Worm (Caenorhabditis elegans) whole organism, L1 larva: Measurements from ENCODE around the gene F36G3.2.

Experiments used
- C34B4.2 ChIP-seq: sonication (generic microtip); optimal IDR thresholded peaks from 2 replicates; lab custom pipeline; 2017; ENCODE audit warnings: mild to moderate bottlenecking, missing genetic modification characterization, missing compliant biosample characterization
- Y116A8C.19 ChIP-seq: sonication (generic microtip); optimal IDR thresholded peaks from 2 replicates; lab custom pipeline; 2016; ENCODE audit warnings: missing compliant biosample characterization, missing genetic modification characterization, borderline replicate concordance
- alr-1 ChIP-seq: fragments of 200-800 bp; sonication (Bioruptor generic); optimal IDR thresholded peaks from 2 replicates; lab custom pipeline; 2018; ENCODE audit warnings: borderline replicate concordance, mild to moderate bottlenecking, missing genetic modification characterization, missing compliant biosample characterization
- blmp-1 ChIP-seq: fragments of 150-350 bp; optimal IDR thresholded peaks from 2 replicates; lab custom pipeline; 2014; ENCODE audit warnings: missing biosample characterization, missing genetic modification characterization
- ceh-63 ChIP-seq: fragments of 200-800 bp; sonication (Bioruptor generic); optimal IDR thresholded peaks from 2 replicates; lab custom pipeline; 2018; ENCODE audit warnings: mild to moderate bottlenecking, missing genetic modification characterization, missing compliant biosample characterization
- ceh-82 ChIP-seq, 3 experiments: fragments of 150-350 bp in 1 of 3; sonication (generic microtip) in 2 of 3; optimal IDR thresholded peaks; 2 replicates each; lab custom pipeline; 2014 to 2017; ENCODE audit warnings: missing biosample characterization in 3 of 3, missing genetic modification characterization in 3 of 3
- ceh-90 ChIP-seq: sonication (generic microtip); optimal IDR thresholded peaks from 2 replicates; lab custom pipeline; 2016; ENCODE audit warnings: missing genetic modification characterization, missing compliant biosample characterization
- ces-1 ChIP-seq: fragments of 150-350 bp; optimal IDR thresholded peaks from 2 replicates; lab custom pipeline; 2014; ENCODE audit warnings: missing biosample characterization, missing genetic modification reagents, missing genetic modification characterization
- dpl-1 ChIP-seq, 3 experiments: fragments of 150-350 bp in 2 of 3; sonication (generic microtip) in 1 of 3; optimal IDR thresholded peaks; 2 replicates each; lab custom pipeline; 2014 to 2017; ENCODE audit warnings: missing biosample characterization in 3 of 3, missing genetic modification characterization in 3 of 3, missing genetic modification reagents in 3 of 3
- efl-1 ChIP-seq, 4 experiments: fragments of 150-350 bp; optimal IDR thresholded peaks in 3 of 4; peaks in 1 of 4; 1 replicate in 1 of 4; 2 replicates in 3 of 4; lab custom pipeline; 2014; ENCODE audit warnings: missing biosample characterization in 2 of 4, missing genetic modification characterization in 2 of 4, missing genetic modification reagents in 2 of 4
- efl-3 ChIP-seq: fragments of 200-800 bp; sonication (Bioruptor generic); optimal IDR thresholded peaks from 2 replicates; lab custom pipeline; 2018; ENCODE audit warnings: mild to moderate bottlenecking, missing genetic modification characterization, missing compliant biosample characterization
- egl-13 ChIP-seq: sonication (generic microtip); optimal IDR thresholded peaks from 2 replicates; lab custom pipeline; 2016; ENCODE audit warnings: missing genotype, missing genetic modification reagents, missing genetic modification characterization, missing compliant biosample characterization
- elt-3 ChIP-seq, 6 experiments: fragments of 150-350 bp in 1 of 6; sonication (generic microtip); optimal IDR thresholded peaks; 2 replicates each; lab custom pipeline; 2017 to 2018; ENCODE audit warnings: missing biosample characterization in 6 of 6, missing genetic modification characterization in 6 of 6, inconsistent platforms in 1 of 6
- ets-5 ChIP-seq: fragments of 200-800 bp; sonication (Bioruptor generic); IDR thresholded peaks from 2 replicates; pipeline ENCODE4 v1.3.6; 2022; ENCODE audit warnings: missing genetic modification characterization, missing compliant biosample characterization
- fkh-4 ChIP-seq: sonication (generic microtip); optimal IDR thresholded peaks from 2 replicates; lab custom pipeline; 2016; ENCODE audit warnings: missing compliant biosample characterization, missing genetic modification characterization, borderline replicate concordance
- hlh-17 ChIP-seq: fragments of 200-800 bp; sonication (Bioruptor generic); optimal IDR thresholded peaks from 2 replicates; lab custom pipeline; 2018; ENCODE audit warnings: missing genetic modification characterization, mild to moderate bottlenecking, missing compliant biosample characterization, moderate library complexity, borderline replicate concordance
- lin-13 ChIP-seq: fragments of 150-350 bp; optimal IDR thresholded peaks from 2 replicates; lab custom pipeline; 2014; ENCODE audit warnings: missing biosample characterization, missing genetic modification reagents, missing genetic modification characterization
- lin-14 ChIP-seq: fragments of 200-800 bp; sonication (Bioruptor generic); optimal IDR thresholded peaks from 2 replicates; lab custom pipeline; 2018; ENCODE audit warnings: mild to moderate bottlenecking, missing genetic modification characterization, moderate library complexity, missing compliant biosample characterization
- lin-15B ChIP-seq: fragments of 150-350 bp; sonication (generic microtip); optimal IDR thresholded peaks from 3 replicates; lab custom pipeline; 2014; ENCODE audit warnings: missing biosample characterization, missing genetic modification characterization
- lin-35 ChIP-seq, 2 experiments: fragments of 150-350 bp; optimal IDR thresholded peaks; 2 replicates each; lab custom pipeline; 2014; ENCODE audit warnings: missing biosample characterization in 2 of 2, missing genetic modification characterization in 2 of 2, missing genetic modification reagents in 2 of 2
- lin-39 ChIP-seq: fragments of 150-350 bp; optimal IDR thresholded peaks from 2 replicates; lab custom pipeline; 2014; ENCODE audit warnings: missing biosample characterization, missing genetic modification reagents, missing genetic modification characterization
- lir-3 ChIP-seq: sonication (generic microtip); optimal IDR thresholded peaks from 2 replicates; lab custom pipeline; 2016; ENCODE audit warnings: mild to moderate bottlenecking, missing genetic modification characterization, moderate library complexity, missing compliant biosample characterization; ENCODE audit not compliant: poor library complexity
- lsy-2 ChIP-seq, 2 experiments: fragments of 150-350 bp; optimal IDR thresholded peaks; 2 replicates each; lab custom pipeline; 2014; ENCODE audit warnings: missing biosample characterization in 2 of 2, missing genetic modification characterization in 2 of 2
- mdl-1 ChIP-seq, 2 experiments: fragments of 150-350 bp; optimal IDR thresholded peaks; 2 replicates each; lab custom pipeline; 2014 to 2017; ENCODE audit warnings: missing biosample characterization in 2 of 2, missing genetic modification characterization in 2 of 2, inconsistent platforms in 1 of 2
- mep-1 ChIP-seq: fragments of 150-350 bp; optimal IDR thresholded peaks from 2 replicates; lab custom pipeline; 2014; ENCODE audit warnings: missing biosample characterization, missing genetic modification characterization
- nhr-19 ChIP-seq: fragments of 200-800 bp; sonication (Bioruptor generic); conservative IDR thresholded peaks from 2 replicates; pipeline ENCODE4 v1.3.6; 2022; ENCODE audit warnings: missing genetic modification characterization, missing compliant biosample characterization
- nhr-237 ChIP-seq: fragments of 150-350 bp; optimal IDR thresholded peaks from 2 replicates; lab custom pipeline; 2014; ENCODE audit warnings: missing biosample characterization, missing genetic modification characterization
- nhr-77 ChIP-seq: fragments of 150-350 bp; optimal IDR thresholded peaks from 2 replicates; lab custom pipeline; 2014; ENCODE audit warnings: missing biosample characterization, missing genetic modification characterization
- nhr-84 ChIP-seq: sonication (generic microtip); optimal IDR thresholded peaks from 2 replicates; lab custom pipeline; 2017; ENCODE audit warnings: missing biosample characterization, missing genetic modification characterization
- pax-3 ChIP-seq: fragments of 200-800 bp; sonication (Bioruptor generic); optimal IDR thresholded peaks from 2 replicates; lab custom pipeline; 2018; ENCODE audit warnings: mild to moderate bottlenecking, missing genetic modification characterization, moderate library complexity, missing compliant biosample characterization
- pqm-1 ChIP-seq: sonication (generic microtip); optimal IDR thresholded peaks from 3 replicates; lab custom pipeline; 2017; ENCODE audit warnings: missing biosample characterization, missing genetic modification characterization
- rnt-1 ChIP-seq: sonication (generic microtip); optimal IDR thresholded peaks from 2 replicates; lab custom pipeline; 2016; ENCODE audit warnings: mild to moderate bottlenecking, missing genetic modification characterization, moderate library complexity, missing compliant biosample characterization
- skn-1 ChIP-seq: fragments of 150-350 bp; optimal IDR thresholded peaks from 2 replicates; lab custom pipeline; 2014; ENCODE audit warnings: missing biosample characterization, missing genetic modification characterization
- sup-37 ChIP-seq: fragments of 200-800 bp; sonication (Bioruptor generic); optimal IDR thresholded peaks from 2 replicates; lab custom pipeline; 2018; ENCODE audit warnings: mild to moderate bottlenecking, missing genetic modification characterization, missing compliant biosample characterization
- swsn-7 ChIP-seq: sonication (generic microtip); optimal IDR thresholded peaks from 2 replicates; lab custom pipeline; 2016; ENCODE audit warnings: missing genetic modification characterization, missing compliant biosample characterization
- tlp-1 ChIP-seq: fragments of 150-350 bp; optimal IDR thresholded peaks from 2 replicates; lab custom pipeline; 2014; ENCODE audit warnings: missing biosample characterization, missing genetic modification characterization
- unc-62 ChIP-seq: fragments of 150-350 bp; optimal IDR thresholded peaks from 2 replicates; lab custom pipeline; 2014; ENCODE audit warnings: missing biosample characterization, missing genetic modification reagents, missing genetic modification characterization
- vab-15 ChIP-seq: sonication (generic microtip); optimal IDR thresholded peaks from 2 replicates; lab custom pipeline; 2017; ENCODE audit warnings: missing genotype, mild to moderate bottlenecking, missing genetic modification characterization, missing compliant biosample characterization
- xbp-1 ChIP-seq: sonication (generic microtip); optimal IDR thresholded peaks from 2 replicates; lab custom pipeline; 2016; ENCODE audit warnings: missing genetic modification characterization, missing compliant biosample characterization
- zip-4 ChIP-seq: fragments of 200-800 bp; sonication (Bioruptor generic); optimal IDR thresholded peaks from 2 replicates; lab custom pipeline; 2018; ENCODE audit warnings: mild to moderate bottlenecking, missing genetic modification characterization, moderate library complexity, missing compliant biosample characterization
- ztf-4 ChIP-seq: fragments of 150-350 bp; optimal IDR thresholded peaks from 2 replicates; lab custom pipeline; 2014; ENCODE audit warnings: missing biosample characterization, missing genetic modification characterization

F36G3.2 gene

ce11 chrX:9777481-9777880 is 16.6 kb downstream of the F36G3.2 start, which contains the start of gene T09B9.5:
Gene T09B9.5, plus strand, starts transcription at chrX:9777781.
- no peak for TF ChIP-seq ceh-90
- TF ChIP-seq ets-5 (GFP tag; lab: Robert Waterston, UW) = no peak
- TF ChIP-seq ces-1 (GFP tag; lab: Kevin White, UChicago) = no peak
- no peak for TF ChIP-seq zip-4 (GFP tag; lab: Kevin White, UChicago)
- TF ChIP-seq ceh-63 (GFP tag; lab: Kevin White, UChicago) = no peak

ce11 chrX:9774323-9774722 is 19.8 kb downstream of the F36G3.2 start, which contains the start of gene T09B9.4:
Gene T09B9.4, minus strand, starts transcription at chrX:9774352.
- TF ChIP-seq nhr-77 (tag; lab: Kevin White, UChicago) (no peak), nhr-84 (tag; lab: Kevin White, UChicago) (no peak), lin-39 (tag; lab: Kevin White, UChicago) (no peak), efl-3 (GFP tag; lab: Kevin White, UChicago) (no peak), xbp-1 (peak; percentile 29), lin-35 (GFP tag; optimal IDR thresholded peaks at IDR 0.05; lab: Kevin White, UChicago) (no peak), lir-3 (tag; lab: Kevin White, UChicago) (no peak), C34B4.2 (tag; lab: Kevin White, UChicago) (no peak), egl-13 (no peak), lin-13 (GFP tag; lab: Kevin White, UChicago) (peak; percentile 10), lin-14 (GFP tag; lab: Kevin White, UChicago) (peak; percentile 92), ceh-90 (no peak), ets-5 (GFP tag; lab: Robert Waterston, UW) (no peak), ztf-4 (tag; lab: Kevin White, UChicago) (no peak), nhr-19 (no peak), swsn-7 (tag; lab: Kevin White, UChicago) (peak; percentile 9), nhr-237 (no peak), efl-1 (optimal IDR thresholded peaks at IDR 0.05; lab: Kevin White, UChicago) (peak in 1 of 2 experiments; percentile 8), efl-1 (GFP tag; optimal IDR thresholded peaks at IDR 0.05 in 1 of 2; lab: Kevin White, UChicago) (peak; percentile 36 to 42), blmp-1 (tag; lab: Kevin White, UChicago) (peak; percentile 21), dpl-1 (GFP tag; optimal IDR thresholded peaks at IDR 0.05; lab: Kevin White, UChicago) (peak in 1 of 3 experiments; percentile 18), lin-15B (tag; lab: Kevin White, UChicago) (peak; percentile 7), lsy-2 (tag; optimal IDR thresholded peaks at IDR 0.05; lab: Kevin White, UChicago) (no peak), vab-15 (no peak), pax-3 (tag; lab: Kevin White, UChicago) (no peak), elt-3 (tag; optimal IDR thresholded peaks at IDR 0.05; lab: Kevin White, UChicago) (no peak), skn-1 (peak; percentile 12), sup-37 (GFP tag; lab: Kevin White, UChicago) (no peak), Y116A8C.19 (tag; lab: Kevin White, UChicago) (no peak), unc-62 (no peak), pqm-1 (tag; lab: Kevin White, UChicago) (no peak), alr-1 (tag; lab: Kevin White, UChicago) (no peak), rnt-1 (tag; lab: Kevin White, UChicago) (peak; percentile 37), ceh-82 (tag; optimal IDR thresholded peaks at IDR 0.05; lab: Kevin White, UChicago) (peak in 1 of 3 experiments; percentile 39), fkh-4 (tag; lab: Kevin White, UChicago) (no peak), tlp-1 (tag; lab: Kevin White, UChicago) (no peak), mep-1 (tag; lab: Kevin White, UChicago) (peak; percentile 35), hlh-17 (GFP tag; lab: Kevin White, UChicago) (no peak), mdl-1 (tag; optimal IDR thresholded peaks at IDR 0.05; lab: Kevin White, UChicago) (peak in 1 of 2 experiments; percentile 32)
- TF ChIP-seq, all 84 proteins: peak for 13
